Worm (Caenorhabditis elegans) whole organism, young adult: ENCODE results near the gene cpsf-4.

Source experiments
- D2030.7 ChIP-seq: fragments of 200-800 bp; sonication (Bioruptor generic); IDR thresholded peaks from 2 replicates; pipeline ENCODE4 v1.3.6; 2022; ENCODE audit warnings: missing genetic modification reagents, missing genetic modification characterization, missing compliant biosample characterization
- K11D2.4 ChIP-seq: fragments of 200-800 bp; sonication (Bioruptor generic); IDR thresholded peaks from 2 replicates; pipeline ENCODE4 v1.3.6; 2022; ENCODE audit warnings: missing genetic modification reagents, missing genetic modification characterization, missing compliant biosample characterization
- Y67H2A.10 ChIP-seq: fragments of 200-800 bp; sonication (Bioruptor generic); conservative IDR thresholded peaks from 2 replicates; pipeline ENCODE4 v1.3.6; 2022; ENCODE audit warnings: missing genetic modification reagents, missing genetic modification characterization, missing compliant biosample characterization
- ama-1 ChIP-seq, 3 experiments: fragments of 150-350 bp in 1 of 3; sonication (generic microtip) in 2 of 3; optimal IDR thresholded peaks; 2 replicates each; lab custom pipeline; 2014 to 2018; ENCODE audit warnings: missing biosample characterization in 2 of 3, missing genetic modification characterization in 2 of 3, missing genetic modification reagents in 2 of 3
- cebp-2 ChIP-seq: fragments of 200-800 bp; sonication (Bioruptor generic); IDR thresholded peaks from 2 replicates; pipeline ENCODE4 v1.3.6; 2022; ENCODE audit warnings: missing genetic modification characterization, missing compliant biosample characterization
- ets-4 ChIP-seq: fragments of 200-800 bp; sonication (Bioruptor generic); optimal IDR thresholded peaks from 2 replicates; lab custom pipeline; 2018; ENCODE audit warnings: mild to moderate bottlenecking, missing genetic modification characterization, missing compliant biosample characterization
- lin-35 ChIP-seq, 3 experiments: fragments of 150-350 bp in 2 of 3; sonication (generic microtip) in 1 of 3; optimal IDR thresholded peaks; 2 replicates each; lab custom pipeline; 2014 to 2018; ENCODE audit warnings: missing biosample characterization in 3 of 3, missing genetic modification characterization in 3 of 3, missing genetic modification reagents in 3 of 3
- madf-8 ChIP-seq: fragments of 200-800 bp; sonication (Bioruptor generic); conservative IDR thresholded peaks from 2 replicates; pipeline ENCODE4 v1.3.6; 2022; ENCODE audit warnings: missing genetic modification reagents, missing genetic modification characterization, missing compliant biosample characterization
- pha-4 ChIP-seq: fragments of 150-350 bp; sonication (generic microtip); optimal IDR thresholded peaks from 2 replicates; lab custom pipeline; 2014; ENCODE audit warnings: missing biosample characterization, missing genetic modification reagents, missing genetic modification characterization
- sea-2 ChIP-seq: fragments of 200-800 bp; sonication (Bioruptor generic); IDR thresholded peaks from 2 replicates; pipeline ENCODE4 v1.3.6; 2022; ENCODE audit warnings: missing genetic modification characterization, missing compliant biosample characterization
- snpc-4 ChIP-seq, 5 experiments: fragments of 150-350 bp in 1 of 5; sonication (generic microtip) in 4 of 5; optimal IDR thresholded peaks; 2 replicates each; lab custom pipeline; 2014 to 2018; ENCODE audit warnings: missing genetic modification characterization in 5 of 5, missing biosample characterization in 3 of 5, antibody characterized with exemption in 2 of 5, mild to moderate bottlenecking in 2 of 5, missing compliant biosample characterization in 2 of 5, missing genotype in 2 of 5, moderate library complexity in 2 of 5, missing genetic modification reagents in 1 of 5
- zfh-2 ChIP-seq: fragments of 200-800 bp; sonication (Bioruptor generic); conservative IDR thresholded peaks from 2 replicates; pipeline ENCODE4 v1.3.6; 2022; ENCODE audit warnings: missing genetic modification reagents, missing genetic modification characterization, missing compliant biosample characterization
- ztf-22 ChIP-seq: fragments of 200-800 bp; sonication (Bioruptor generic); optimal IDR thresholded peaks from 2 replicates; lab custom pipeline; 2018; ENCODE audit warnings: mild to moderate bottlenecking, missing genetic modification characterization, moderate library complexity, missing compliant biosample characterization
- ztf-6 ChIP-seq: fragments of 200-800 bp; sonication (Bioruptor generic); IDR thresholded peaks from 2 replicates; pipeline ENCODE4 v1.3.6; 2022; ENCODE audit warnings: missing genetic modification reagents, missing genetic modification characterization, missing compliant biosample characterization

DNA sequence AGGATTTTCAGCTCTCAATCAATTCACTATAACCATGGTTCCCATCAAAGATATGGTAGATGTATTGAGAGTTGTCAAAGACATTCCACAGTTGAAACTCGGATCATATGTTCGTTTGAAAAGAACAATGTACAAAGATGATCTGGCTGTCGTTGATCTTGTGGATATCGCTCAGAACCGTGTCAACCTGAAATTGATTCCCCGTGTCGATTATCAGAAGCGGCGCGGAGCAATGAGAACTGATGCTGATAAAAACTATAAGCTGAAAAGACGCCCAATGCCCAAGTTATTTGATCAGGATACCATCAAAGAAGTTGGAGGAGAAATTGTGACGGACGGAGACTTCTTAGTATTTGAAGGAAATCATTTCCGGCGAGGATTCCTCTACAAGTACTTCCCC, 40.8 kb downstream of the cpsf-4 start:
- TF ChIP-seq ama-1 (optimal IDR thresholded peaks at IDR 0.05; lab: Kevin White, UChicago) = no peak
- no peak for TF ChIP-seq ama-1 (GFP tag; optimal IDR thresholded peaks at IDR 0.05; lab: Kevin White, UChicago)
- TF ChIP-seq madf-8 = no peak
- no peak for TF ChIP-seq zfh-2 (GFP tag; lab: Robert Waterston, UW)
- no peak for TF ChIP-seq D2030.7 (GFP tag; lab: Robert Waterston, UW)
- TF ChIP-seq K11D2.4 (GFP tag; lab: Robert Waterston, UW) = no peak
- TF ChIP-seq ztf-6 (GFP tag; lab: Robert Waterston, UW) = no peak
- TF ChIP-seq ztf-22 (GFP tag; lab: Kevin White, UChicago) = no peak
- TF ChIP-seq lin-35 (GFP tag; optimal IDR thresholded peaks at IDR 0.05; lab: Kevin White, UChicago) = no peak
- TF ChIP-seq ets-4 (GFP tag; lab: Kevin White, UChicago) = no peak
- TF ChIP-seq snpc-4 (GFP tag; optimal IDR thresholded peaks at IDR 0.05; lab: Kevin White, UChicago) = no peak
- no peak for TF ChIP-seq snpc-4 (tag; optimal IDR thresholded peaks at IDR 0.05; lab: Kevin White, UChicago)
- TF ChIP-seq cebp-2 (GFP tag; lab: Robert Waterston, UW) = no peak
- no peak for TF ChIP-seq sea-2 (GFP tag; lab: Robert Waterston, UW)
- no peak for TF ChIP-seq pha-4 (tag; lab: Kevin White, UChicago)
- no peak for TF ChIP-seq Y67H2A.10 (GFP tag; lab: Robert Waterston, UW)
